Worm (Caenorhabditis elegans) whole organism, mixed stage, embryonic: ENCODE data around the gene wrk-1.

ENCODE experiments used
- ceh-43 ChIP-seq: fragments of 200-800 bp; sonication (Bioruptor generic); optimal IDR thresholded peaks from 2 replicates; lab custom pipeline; 2018; ENCODE audit warnings: mild to moderate bottlenecking, missing genetic modification characterization, moderate library complexity, missing compliant biosample characterization
- lin-13 ChIP-seq: fragments of 150-350 bp; optimal IDR thresholded peaks from 2 replicates; lab custom pipeline; 2014; ENCODE audit warnings: missing biosample characterization, missing genetic modification characterization
- lin-32 ChIP-seq: fragments of 200-800 bp; sonication (Bioruptor generic); optimal IDR thresholded peaks from 2 replicates; lab custom pipeline; 2018; ENCODE audit warnings: mild to moderate bottlenecking, missing genetic modification characterization, missing compliant biosample characterization
- lsy-2 ChIP-seq: fragments of 150-350 bp; optimal IDR thresholded peaks from 2 replicates; lab custom pipeline; 2014; ENCODE audit warnings: missing biosample characterization, missing genetic modification characterization

- TF ChIP-seq lsy-2 (tag; lab: Kevin White, UChicago), result no peak
- no peak for TF ChIP-seq lin-32 (GFP tag; lab: Kevin White, UChicago)
- no peak for TF ChIP-seq lin-13 (tag; lab: Kevin White, UChicago)
- no peak for TF ChIP-seq ceh-43
Measured at ce11 chrX:8429503-8429902, 37.1 kb upstream of the wrk-1 start.
